Worm (Caenorhabditis elegans) whole organism, young adult: ENCODE results near the gene nspb-3.
"Not testable (repeated sequence)": the region's sequence is repeated elsewhere in the genome, so short reads cannot be mapped to it uniquely, and the experiment has no call there.

Source experiments
- B0261.1 ChIP-seq: sonication (generic microtip); optimal IDR thresholded peaks from 2 replicates; lab custom pipeline; 2016; ENCODE audit warnings: mild to moderate bottlenecking, missing genetic modification characterization, moderate library complexity, missing compliant biosample characterization
- B0336.3 ChIP-seq: fragments of 200-800 bp; sonication (Bioruptor generic); IDR thresholded peaks from 2 replicates; pipeline ENCODE4 v1.3.6; 2022; ENCODE audit warnings: missing genetic modification characterization, missing compliant biosample characterization
- F33H1.4 ChIP-seq: fragments of 200-800 bp; sonication (Bioruptor generic); IDR thresholded peaks from 2 replicates; pipeline ENCODE4 v1.3.6; 2022; ENCODE audit warnings: missing genetic modification reagents, missing genetic modification characterization, missing compliant biosample characterization
- F39B2.1 ChIP-seq: fragments of 200-800 bp; sonication (Bioruptor generic); IDR thresholded peaks from 2 replicates; pipeline ENCODE4 v1.3.6; 2022; ENCODE audit warnings: missing genetic modification reagents, missing genetic modification characterization, missing compliant biosample characterization
- F52B5.7 ChIP-seq: sonication (generic microtip); optimal IDR thresholded peaks from 2 replicates; lab custom pipeline; 2016; ENCODE audit warnings: mild to moderate bottlenecking, missing genetic modification characterization, missing compliant biosample characterization
- F55B11.4 ChIP-seq: sonication (generic microtip); optimal IDR thresholded peaks from 2 replicates; lab custom pipeline; 2016; ENCODE audit warnings: missing compliant biosample characterization, missing genetic modification characterization, borderline replicate concordance; ENCODE audit not compliant: insufficient read depth
- F57C9.4 ChIP-seq: sonication (generic microtip); optimal IDR thresholded peaks from 2 replicates; lab custom pipeline; 2017; ENCODE audit warnings: mild to moderate bottlenecking, missing genetic modification characterization, missing compliant biosample characterization
- Y53G8AR.9 ChIP-seq: fragments of 200-800 bp; sonication (Bioruptor generic); conservative IDR thresholded peaks from 2 replicates; pipeline ENCODE4 v1.3.6; 2022; ENCODE audit warnings: missing genetic modification reagents, missing genetic modification characterization, missing compliant biosample characterization
- Y56A3A.18 ChIP-seq: fragments of 200-800 bp; sonication (Bioruptor generic); IDR thresholded peaks from 2 replicates; pipeline ENCODE4 v1.3.6; 2022; ENCODE audit warnings: missing genetic modification reagents, missing genetic modification characterization, missing compliant biosample characterization
- Y95B8A.8 ChIP-seq: fragments of 200-800 bp; sonication (Bioruptor generic); IDR thresholded peaks from 2 replicates; pipeline ENCODE4 v1.3.6; 2022; ENCODE audit warnings: missing genetic modification reagents, missing genetic modification characterization, missing compliant biosample characterization
- aptf-2 ChIP-seq: fragments of 200-800 bp; sonication (Bioruptor generic); conservative IDR thresholded peaks from 2 replicates; pipeline ENCODE4 v1.3.6; 2022; ENCODE audit warnings: missing genetic modification reagents, missing genetic modification characterization, missing compliant biosample characterization
- cebp-1 ChIP-seq, 2 experiments: fragments of 200-800 bp in 1 of 2; sonication (Bioruptor generic) in 1 of 2; sonication (generic microtip) in 1 of 2; IDR thresholded peaks in 1 of 2; optimal IDR thresholded peaks in 1 of 2; 2 replicates each; pipeline versions ENCODE4 v1.3.6 to Lab custom; 2017 to 2022; ENCODE audit warnings: missing compliant biosample characterization in 2 of 2, missing genetic modification characterization in 2 of 2, mild to moderate bottlenecking in 1 of 2, missing genetic modification reagents in 1 of 2, moderate library complexity in 1 of 2
- dpl-1 ChIP-seq: fragments of 150-350 bp; optimal IDR thresholded peaks from 2 replicates; lab custom pipeline; 2014; ENCODE audit warnings: missing biosample characterization, missing genetic modification reagents, missing genetic modification characterization
- him-1 ChIP-seq: sonication (generic microtip); optimal IDR thresholded peaks from 2 replicates; lab custom pipeline; 2016; ENCODE audit warnings: missing genotype, missing genetic modification reagents, missing genetic modification characterization, missing compliant biosample characterization
- hmg-1.2 ChIP-seq: fragments of 200-800 bp; sonication (Bioruptor generic); IDR thresholded peaks from 2 replicates; pipeline ENCODE4 v1.3.6; 2022; ENCODE audit warnings: missing genetic modification reagents, missing genetic modification characterization, missing compliant biosample characterization
- hsf-1 ChIP-seq: fragments of 200-800 bp; sonication (Bioruptor generic); IDR thresholded peaks from 2 replicates; pipeline ENCODE4 v1.3.6; 2022; ENCODE audit warnings: missing genetic modification reagents, missing genetic modification characterization, missing compliant biosample characterization
- let-526 ChIP-seq: fragments of 200-800 bp; sonication (Bioruptor generic); IDR thresholded peaks from 2 replicates; pipeline ENCODE4 v1.3.6; 2022; ENCODE audit warnings: missing genetic modification reagents, missing genetic modification characterization, missing compliant biosample characterization
- lin-54 ChIP-seq: fragments of 200-800 bp; sonication (Bioruptor generic); optimal IDR thresholded peaks from 2 replicates; lab custom pipeline; 2018; ENCODE audit warnings: mild to moderate bottlenecking, missing genetic modification characterization, missing compliant biosample characterization
- lsl-1 ChIP-seq: fragments of 200-800 bp; sonication (Bioruptor generic); optimal IDR thresholded peaks from 2 replicates; lab custom pipeline; 2018; ENCODE audit warnings: mild to moderate bottlenecking, missing genetic modification characterization, moderate library complexity, missing compliant biosample characterization
- madf-6 ChIP-seq: fragments of 200-800 bp; sonication (Bioruptor generic); IDR thresholded peaks from 2 replicates; pipeline ENCODE4 v1.3.6; 2022; ENCODE audit warnings: missing genetic modification reagents, missing genetic modification characterization, missing compliant biosample characterization
- mcd-1 ChIP-seq: fragments of 200-800 bp; sonication (Bioruptor generic); IDR thresholded peaks from 2 replicates; pipeline ENCODE4 v1.3.6; 2022; ENCODE audit warnings: missing genetic modification reagents, missing genetic modification characterization, missing compliant biosample characterization
- mxl-1 ChIP-seq: sonication (generic microtip); optimal IDR thresholded peaks from 2 replicates; lab custom pipeline; 2016; ENCODE audit warnings: missing genetic modification characterization, missing compliant biosample characterization
- nfyb-1 ChIP-seq: fragments of 200-800 bp; sonication (Bioruptor generic); IDR thresholded peaks from 2 replicates; pipeline ENCODE4 v1.3.6; 2022; ENCODE audit warnings: missing genetic modification reagents, missing genetic modification characterization, missing compliant biosample characterization
- pha-4 ChIP-seq: fragments of 150-350 bp; sonication (generic microtip); optimal IDR thresholded peaks from 2 replicates; lab custom pipeline; 2014; ENCODE audit warnings: missing biosample characterization, missing genetic modification reagents, missing genetic modification characterization
- rec-8 ChIP-seq, 2 experiments: sonication (generic microtip); optimal IDR thresholded peaks; 2 replicates each; lab custom pipeline; 2016; ENCODE audit warnings: mild to moderate bottlenecking in 2 of 2, missing genetic modification characterization in 2 of 2, missing genetic modification reagents in 2 of 2, missing genotype in 2 of 2, missing biosample characterization in 1 of 2, missing compliant biosample characterization in 1 of 2, moderate library complexity in 1 of 2
- repo-1 ChIP-seq: sonication (generic microtip); optimal IDR thresholded peaks from 2 replicates; lab custom pipeline; 2017; ENCODE audit warnings: mild to moderate bottlenecking, missing genetic modification characterization, missing compliant biosample characterization
- rpc-1 ChIP-seq, 2 experiments: fragments of 150-350 bp in 1 of 2; sonication (generic microtip) in 1 of 2; optimal IDR thresholded peaks; 2 replicates each; lab custom pipeline; 2014 to 2018; ENCODE audit warnings: missing biosample characterization in 1 of 2, missing genetic modification characterization in 1 of 2, missing genetic modification reagents in 1 of 2, missing genotype in 1 of 2
- snpc-1.3 ChIP-seq: sonication (generic microtip); optimal IDR thresholded peaks from 2 replicates; lab custom pipeline; 2017; ENCODE audit warnings: missing genetic modification characterization, mild to moderate bottlenecking, missing compliant biosample characterization, antibody characterized with exemption, moderate library complexity, missing genotype, missing genetic modification reagents; ENCODE audit not compliant: insufficient read depth
- snpc-3.4 ChIP-seq: sonication (generic microtip); optimal IDR thresholded peaks from 2 replicates; lab custom pipeline; 2017; ENCODE audit warnings: missing genetic modification characterization, mild to moderate bottlenecking, missing compliant biosample characterization, antibody characterized with exemption, moderate library complexity, missing genotype, missing genetic modification reagents
- snpc-4 ChIP-seq, 5 experiments: fragments of 150-350 bp in 1 of 5; sonication (generic microtip) in 4 of 5; optimal IDR thresholded peaks; 2 replicates each; lab custom pipeline; 2014 to 2018; ENCODE audit warnings: missing genetic modification characterization in 5 of 5, missing biosample characterization in 3 of 5, antibody characterized with exemption in 2 of 5, mild to moderate bottlenecking in 2 of 5, missing compliant biosample characterization in 2 of 5, missing genotype in 2 of 5, moderate library complexity in 2 of 5, missing genetic modification reagents in 1 of 5
- sptf-2 ChIP-seq: fragments of 200-800 bp; sonication (Bioruptor generic); optimal IDR thresholded peaks from 2 replicates; lab custom pipeline; 2018; ENCODE audit warnings: mild to moderate bottlenecking, missing genetic modification characterization, missing compliant biosample characterization
- tbp1 ChIP-seq: fragments of 200-800 bp; sonication (Bioruptor generic); optimal IDR thresholded peaks from 2 replicates; lab custom pipeline; 2018; ENCODE audit warnings: mild to moderate bottlenecking, missing genetic modification characterization, missing compliant biosample characterization
- tlf-1 ChIP-seq: fragments of 200-800 bp; sonication (Bioruptor generic); optimal IDR thresholded peaks from 2 replicates; lab custom pipeline; 2018; ENCODE audit warnings: mild to moderate bottlenecking, missing genetic modification characterization, missing compliant biosample characterization
- xnd-1 ChIP-seq: sonication (generic microtip); optimal IDR thresholded peaks from 2 replicates; lab custom pipeline; 2016; ENCODE audit warnings: missing genotype, missing genetic modification reagents, missing genetic modification characterization, missing compliant biosample characterization
- zfh-2 ChIP-seq: fragments of 200-800 bp; sonication (Bioruptor generic); conservative IDR thresholded peaks from 2 replicates; pipeline ENCODE4 v1.3.6; 2022; ENCODE audit warnings: missing genetic modification reagents, missing genetic modification characterization, missing compliant biosample characterization
- ztf-18 ChIP-seq: sonication (generic microtip); optimal IDR thresholded peaks from 2 replicates; lab custom pipeline; 2016; ENCODE audit warnings: missing genotype, mild to moderate bottlenecking, missing genetic modification characterization, missing compliant biosample characterization
- ztf-22 ChIP-seq: fragments of 200-800 bp; sonication (Bioruptor generic); optimal IDR thresholded peaks from 2 replicates; lab custom pipeline; 2018; ENCODE audit warnings: mild to moderate bottlenecking, missing genetic modification characterization, moderate library complexity, missing compliant biosample characterization
- ztf-28 ChIP-seq: fragments of 200-800 bp; sonication (Bioruptor generic); IDR thresholded peaks from 2 replicates; pipeline ENCODE4 v1.3.6; 2022; ENCODE audit warnings: missing genetic modification reagents, missing genetic modification characterization, missing compliant biosample characterization
- ztf-6 ChIP-seq: fragments of 200-800 bp; sonication (Bioruptor generic); IDR thresholded peaks from 2 replicates; pipeline ENCODE4 v1.3.6; 2022; ENCODE audit warnings: missing genetic modification reagents, missing genetic modification characterization, missing compliant biosample characterization

The nspb-3 gene

ce11 chrIV:6552036-6552435 is 42.7 kb downstream of the nspb-3 start:
- TF ChIP-seq cebp-1 (GFP tag; IDR thresholded peaks at IDR 0.05; lab: Robert Waterston, UW) = no peak
- peak; percentile 27 for TF ChIP-seq cebp-1 (tag; optimal IDR thresholded peaks at IDR 0.05; lab: Kevin White, UChicago)
- TF ChIP-seq repo-1 (tag; lab: Kevin White, UChicago) = peak; percentile 56
- TF ChIP-seq madf-6 (GFP tag; lab: Robert Waterston, UW) = 0 out of 2 replicates have a peak, but pooled peaks have one; percentile 29
- 0 out of 2 replicates have a peak, but pooled peaks have one; percentile 22 for TF ChIP-seq Y95B8A.8 (GFP tag; lab: Robert Waterston, UW)
- 0 out of 2 replicates have a peak, but pooled peaks have one; percentile 12 for TF ChIP-seq hmg-1.2 (GFP tag; lab: Robert Waterston, UW)
- TF ChIP-seq hsf-1 (GFP tag; lab: Robert Waterston, UW) = 0 out of 2 replicates have a peak, but pooled peaks have one; percentile 10
- no peak for TF ChIP-seq xnd-1 (tag; lab: Kevin White, UChicago)
- no peak for TF ChIP-seq snpc-4 (GFP tag; optimal IDR thresholded peaks at IDR 0.05; lab: Kevin White, UChicago)
- TF ChIP-seq snpc-4 (tag; optimal IDR thresholded peaks at IDR 0.05; lab: Kevin White, UChicago) = peak in 1 of 4 experiments; percentile 9
- TF ChIP-seq mxl-1 = no peak
- TF ChIP-seq B0336.3 (GFP tag; lab: Robert Waterston, UW) = peak; percentile 48; the same call in 1 of the 2 replicates
- 0 out of 2 replicates have a peak, but pooled peaks have one; percentile 23 for TF ChIP-seq Y53G8AR.9 (GFP tag; lab: Robert Waterston, UW)
- TF ChIP-seq nfyb-1 (GFP tag; lab: Robert Waterston, UW) = 0 out of 2 replicates have a peak, but pooled peaks have one; percentile 7
- TF ChIP-seq pha-4 (tag; lab: Kevin White, UChicago) = no peak
- no peak for TF ChIP-seq rec-8 (tag; optimal IDR thresholded peaks at IDR 0.05; lab: Kevin White, UChicago)
- peak; percentile 6 for TF ChIP-seq ztf-22

ce11 chrIV:6551359-6552031 is 43.3 kb downstream of the nspb-3 start:
- not testable (repeated sequence) for TF ChIP-seq snpc-4 (GFP tag; optimal IDR thresholded peaks at IDR 0.05; lab: Kevin White, UChicago); rpc-1 (optimal IDR thresholded peaks at IDR 0.05; lab: Kevin White, UChicago)
- TF ChIP-seq snpc-4 (tag; optimal IDR thresholded peaks at IDR 0.05; lab: Kevin White, UChicago) (peak in 1 of 4 experiments; percentile 5), rpc-1 (tag; optimal IDR thresholded peaks at IDR 0.05; lab: Kevin White, UChicago) (peak; percentile 57)

- peak; percentile 27 for TF ChIP-seq snpc-1.3 (tag; lab: Kevin White, UChicago)
- TF ChIP-seq zfh-2 (GFP tag; lab: Robert Waterston, UW) = no peak
- TF ChIP-seq mcd-1 (GFP tag; lab: Robert Waterston, UW) = peak; percentile 87
- TF ChIP-seq tlf-1 (GFP tag; lab: Kevin White, UChicago) = no peak
- no peak for TF ChIP-seq lsl-1 (GFP tag; lab: Kevin White, UChicago)
- no peak for TF ChIP-seq let-526
- no peak for TF ChIP-seq Y56A3A.18 (GFP tag; lab: Robert Waterston, UW)
- peak; percentile 93 for TF ChIP-seq lin-54 (GFP tag; lab: Kevin White, UChicago)
- no peak for TF ChIP-seq ztf-18 (tag; lab: Kevin White, UChicago)
- TF ChIP-seq F33H1.4 = peak; percentile 18; the same call in 1 of the 2 replicates
- no peak for TF ChIP-seq hsf-1 (GFP tag; lab: Robert Waterston, UW)
- TF ChIP-seq mxl-1 = no peak
- no peak for TF ChIP-seq ztf-6
- no peak for TF ChIP-seq pha-4 (tag; lab: Kevin White, UChicago)
- TF ChIP-seq xnd-1 (tag; lab: Kevin White, UChicago) = no peak
- TF ChIP-seq him-1 = no peak
- peak; percentile 37 for TF ChIP-seq snpc-3.4 (tag; lab: Kevin White, UChicago)
- no peak for TF ChIP-seq F55B11.4 (tag; lab: Kevin White, UChicago)
- TF ChIP-seq F39B2.1 (GFP tag; lab: Robert Waterston, UW) = no peak
- no peak for TF ChIP-seq ztf-28
- no peak for TF ChIP-seq aptf-2 (GFP tag; lab: Robert Waterston, UW)
- no peak for TF ChIP-seq sptf-2
- TF ChIP-seq F57C9.4 (tag; lab: Kevin White, UChicago) = no peak
- peak; percentile 26 for TF ChIP-seq tbp1
- TF ChIP-seq dpl-1 = peak; percentile 52
- no peak for TF ChIP-seq F52B5.7 (tag; lab: Kevin White, UChicago)
- no peak for TF ChIP-seq snpc-4 (GFP tag; optimal IDR thresholded peaks at IDR 0.05; lab: Kevin White, UChicago)
- TF ChIP-seq snpc-4 (tag; optimal IDR thresholded peaks at IDR 0.05; lab: Kevin White, UChicago) = peak in 2 of 4 experiments; percentile 74 to 83
- TF ChIP-seq hmg-1.2 (GFP tag; lab: Robert Waterston, UW) = peak; percentile 88
- no peak for TF ChIP-seq B0261.1
Measured at ce11 chrIV:6548609-6549008, 46.2 kb downstream of the nspb-3 start, which contains the start of gene fan-1. TSS of gene fan-1 (plus strand) at chrIV:6548686.
